Fruit fly (Drosophila melanogaster) whole organism: Measurements from ENCODE around the gene TfIIB.

ENCODE experiments used
- CG8478 ChIP-seq: fragments of >200 bp; optimal IDR thresholded peaks from 2 replicates; lab custom pipeline; 2018; ENCODE audit warnings: inconsistent platforms
- Dll ChIP-seq: fragments of >200 bp; optimal IDR thresholded peaks from 2 replicates; lab custom pipeline; 2017
- EcR ChIP-seq, 2 experiments: fragments of >200 bp; optimal IDR thresholded peaks; 2 replicates each; lab custom pipeline; 2017; ENCODE audit warnings: missing biosample characterization in 2 of 2, missing genetic modification characterization in 2 of 2, missing genetic modification reagents in 2 of 2
- pan ChIP-seq: fragments of >200 bp; optimal IDR thresholded peaks from 2 replicates; lab custom pipeline; 2017
- psq ChIP-seq: fragments of >200 bp; optimal IDR thresholded peaks from 2 replicates; lab custom pipeline; 2017
- usp ChIP-seq: fragments of >200 bp; optimal IDR thresholded peaks from 2 replicates; lab custom pipeline; 2017; ENCODE audit warnings: missing biosample characterization, missing genetic modification characterization, mixed read lengths

TfIIB gene

dm6 chr2L:10403803-10404315 is 27.3 kb upstream of the TfIIB start:
- TF ChIP-seq psq (lab: Kevin White, UChicago) (no peak), Dll (no peak), pan (lab: Kevin White, UChicago) (no peak), EcR (GFP tag; optimal IDR thresholded peaks at IDR 0.05; lab: Kevin White, UChicago) (no peak), usp (GFP tag; lab: Kevin White, UChicago) (no peak), CG8478 (lab: Kevin White, UChicago) (no peak)

dm6 chr2L:10405008-10405654 is 26.0 kb upstream of the TfIIB start, which contains the start of the genes CG17768, LSm-4 and Ir31a:
Gene CG17768, minus strand, starts transcription at chr2L:10405203.
Gene LSm-4, minus strand, starts transcription at chr2L:10405203.
Gene Ir31a, plus strand, starts transcription at chr2L:10405565.
- no peak for TF ChIP-seq CG8478 (lab: Kevin White, UChicago)
- no peak for TF ChIP-seq usp (GFP tag; lab: Kevin White, UChicago)
- no peak for TF ChIP-seq Dll
- no peak for TF ChIP-seq EcR (GFP tag; optimal IDR thresholded peaks at IDR 0.05; lab: Kevin White, UChicago)
- no peak for TF ChIP-seq pan (lab: Kevin White, UChicago)
- no peak for TF ChIP-seq psq (lab: Kevin White, UChicago)

DNA sequence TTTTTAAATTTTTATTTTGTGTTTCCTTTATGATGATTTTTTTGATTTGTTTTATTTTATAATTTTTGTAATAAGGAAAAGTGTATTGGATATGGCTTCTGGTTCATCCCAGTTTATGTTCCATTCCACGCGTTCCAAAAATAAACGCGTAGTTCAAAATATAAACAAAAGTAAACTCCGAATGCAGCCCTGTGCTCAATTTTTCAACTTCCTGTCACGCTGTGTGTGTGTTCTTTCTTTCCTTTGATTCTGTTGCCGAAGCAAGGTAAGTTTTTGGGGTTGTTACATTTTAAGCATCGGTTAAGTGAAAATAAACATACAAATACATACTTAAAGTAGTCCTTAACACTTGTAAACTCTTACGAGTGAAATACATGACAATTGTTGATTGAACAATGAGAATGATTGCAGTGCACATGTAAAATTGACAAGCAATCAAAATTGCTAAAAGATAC is 23.0 kb upstream of the TfIIB start, which contains the start of the genes Ip259 and RpS27A:
Ip259 (plus strand) TSS at position 231 of the 455 bp plus-strand sequence.
RpS27A (plus strand) TSS at position 231 of the 455 bp plus-strand sequence.
- TF ChIP-seq psq (lab: Kevin White, UChicago), result no peak
- no peak for TF ChIP-seq Dll
- no peak for TF ChIP-seq usp (GFP tag; lab: Kevin White, UChicago)
- TF ChIP-seq CG8478 (lab: Kevin White, UChicago), result no peak
- no peak for TF ChIP-seq EcR (GFP tag; optimal IDR thresholded peaks at IDR 0.05; lab: Kevin White, UChicago)
- no peak for TF ChIP-seq pan (lab: Kevin White, UChicago)

DNA sequence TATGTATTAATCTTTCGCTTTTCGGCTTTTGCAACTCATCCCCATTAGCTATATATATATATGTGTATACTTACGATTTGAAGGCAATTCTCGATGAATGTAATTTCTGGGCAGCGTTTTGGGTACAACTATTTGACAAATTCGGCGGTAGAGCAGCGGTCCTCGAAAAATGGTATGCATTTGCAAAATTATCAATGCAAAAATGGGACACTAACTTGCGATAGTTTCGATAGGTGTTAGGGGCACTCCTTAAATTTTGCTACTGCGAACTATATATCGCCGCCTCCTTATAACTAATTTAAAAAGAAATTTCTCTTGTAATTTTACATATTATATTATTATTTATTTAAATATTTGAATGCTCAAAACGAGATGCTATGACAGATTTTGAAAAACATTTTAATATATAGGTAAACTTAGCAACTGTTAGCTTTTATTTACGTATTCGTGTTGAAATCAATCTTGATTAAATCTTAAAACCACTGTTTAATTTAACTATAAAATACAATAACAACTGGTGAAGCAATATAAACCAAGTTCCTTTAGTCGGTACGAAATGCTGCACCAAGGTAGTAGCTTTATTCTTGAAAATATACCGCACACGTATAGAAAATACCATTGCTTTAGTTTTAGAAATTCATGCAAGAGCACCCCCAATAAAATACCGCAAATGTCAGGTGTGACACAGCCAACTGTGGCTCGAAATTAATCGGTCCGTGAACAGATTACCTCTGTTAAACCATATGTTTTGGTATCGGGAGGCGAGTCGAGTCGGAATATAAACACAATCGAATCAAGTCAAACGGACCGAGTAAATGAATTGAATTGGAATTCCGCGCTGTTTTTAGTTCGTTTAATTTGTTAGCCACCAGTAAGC is 17.6 kb upstream of the TfIIB start, which contains the start of the genes CG5355 and Klp31E:
CG5355 (minus strand) TSS at position 213 of the 877 bp plus-strand sequence.
Klp31E (plus strand) TSS at position 767 of the 877 bp plus-strand sequence.
- TF ChIP-seq psq (lab: Kevin White, UChicago) (no peak), EcR (GFP tag; optimal IDR thresholded peaks at IDR 0.05; lab: Kevin White, UChicago) (no peak), pan (lab: Kevin White, UChicago) (no peak), CG8478 (lab: Kevin White, UChicago) (no peak), usp (GFP tag; lab: Kevin White, UChicago) (no peak)

- TF ChIP-seq usp (GFP tag; lab: Kevin White, UChicago) (no peak), pan (lab: Kevin White, UChicago) (no peak), psq (lab: Kevin White, UChicago) (no peak), CG8478 (lab: Kevin White, UChicago) (no peak), EcR (GFP tag; optimal IDR thresholded peaks at IDR 0.05; lab: Kevin White, UChicago) (no peak), Dll (no peak)
Measured at dm6 chr2L:10418981-10419380, 12.2 kb upstream of the TfIIB start, which contains the start of gene RfC3. Gene RfC3, plus strand, starts transcription at chr2L:10419190.

- no peak for TF ChIP-seq psq (lab: Kevin White, UChicago)
- TF ChIP-seq usp (GFP tag; lab: Kevin White, UChicago), result no peak
- TF ChIP-seq Dll, result no peak
- TF ChIP-seq CG8478 (lab: Kevin White, UChicago), result no peak
- no peak for TF ChIP-seq EcR (GFP tag; optimal IDR thresholded peaks at IDR 0.05; lab: Kevin White, UChicago)
- TF ChIP-seq pan (lab: Kevin White, UChicago), result no peak
Measured at dm6 chr2L:10422643-10423606, 8.2 kb upstream of the TfIIB start, which contains the start of the genes pie and Wdfy2. Gene pie, minus strand, starts transcription at chr2L:10422780. Gene Wdfy2, plus strand, starts transcription at chr2L:10423291.

DNA sequence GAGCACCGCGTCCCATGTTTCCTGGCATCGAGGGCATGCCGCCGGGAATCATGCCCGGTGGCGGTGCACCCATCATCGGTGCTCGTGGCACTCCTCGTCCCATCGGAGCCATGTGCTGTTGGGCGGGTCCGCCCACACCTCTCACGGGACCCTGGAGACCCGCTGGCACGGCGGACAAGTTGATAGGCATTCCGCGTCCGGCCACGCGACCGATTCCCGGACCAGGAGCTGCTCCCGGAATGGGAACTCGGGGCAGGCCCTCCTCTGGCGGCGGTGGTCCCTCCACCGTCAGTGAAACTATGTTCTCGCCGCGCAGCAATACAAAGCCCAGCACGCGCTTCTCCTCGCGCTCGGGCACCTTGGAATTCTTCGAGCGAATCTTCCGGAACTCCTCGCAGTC is 5.5 kb upstream of the TfIIB start:
- no peak for TF ChIP-seq Dll
- no peak for TF ChIP-seq pan (lab: Kevin White, UChicago)
- no peak for TF ChIP-seq psq (lab: Kevin White, UChicago)

DNA sequence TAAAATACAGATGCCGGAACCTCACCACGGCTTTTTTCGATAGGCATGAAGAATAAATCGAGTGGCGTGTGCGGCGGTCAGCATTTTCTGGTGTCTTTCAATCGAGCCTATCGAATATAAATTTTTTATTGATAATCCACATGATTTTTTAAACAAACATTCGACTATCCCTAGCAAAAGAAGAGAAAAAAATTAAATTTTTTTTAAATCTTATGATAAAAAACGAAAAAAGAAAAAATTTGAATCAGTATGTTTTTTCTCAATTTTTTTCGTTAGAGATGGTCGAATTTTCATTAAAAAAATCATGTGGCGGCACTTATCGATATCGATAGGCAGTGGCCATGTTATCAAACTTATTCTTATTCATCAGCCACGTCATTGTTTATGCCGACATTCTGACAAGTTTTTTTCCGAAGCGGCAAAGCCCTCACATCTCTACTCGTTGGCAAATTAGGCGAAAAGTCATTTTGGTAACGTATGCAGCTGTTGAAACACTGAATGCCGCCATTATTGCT is 4.5 kb upstream of the TfIIB start, which contains the start of the genes SmB and KdelR:
SmB (minus strand) TSS at position 94 of the 515 bp plus-strand sequence.
KdelR (plus strand) TSS at position 354 of the 515 bp plus-strand sequence.
- TF ChIP-seq usp (GFP tag; lab: Kevin White, UChicago), result no peak
- TF ChIP-seq EcR (GFP tag; optimal IDR thresholded peaks at IDR 0.05; lab: Kevin White, UChicago), result no peak

dm6 chr2L:10428528-10428927 is 2.6 kb upstream of the TfIIB start, which contains the start of gene CG5188:
Gene CG5188, plus strand, starts transcription at chr2L:10428829.
- no peak for TF ChIP-seq CG8478 (lab: Kevin White, UChicago)
- no peak for TF ChIP-seq Dll

- TF ChIP-seq pan (lab: Kevin White, UChicago) (no peak), psq (lab: Kevin White, UChicago) (no peak), EcR (GFP tag; optimal IDR thresholded peaks at IDR 0.05; lab: Kevin White, UChicago) (no peak), Dll (no peak), usp (GFP tag; lab: Kevin White, UChicago) (no peak)
Measured at dm6 chr2L:10435606-10436160, 4.5 kb downstream of the TfIIB start, which contains the start of the genes TBC1D16 and holn1. Gene TBC1D16, minus strand, starts transcription at chr2L:10435656. Gene holn1, plus strand, starts transcription at chr2L:10435995.
